Fruit fly (Drosophila melanogaster): ENCODE data around the gene CG14294.

Gene CG14294

dm6 chr3R:18895227-18895626 lies 6.8 kb downstream of the CG14294 start (continued):
- TF ChIP-seq emc (GFP tag; optimal IDR thresholded peaks at IDR 0.05) = no peak
- TF ChIP-seq Mad (GFP tag; optimal IDR thresholded peaks at IDR 0.05) = no peak
- TF ChIP-seq CG15514 (GFP tag; optimal IDR thresholded peaks at IDR 0.05) = peak; percentile 22
- no peak for TF ChIP-seq CG43689 (GFP tag; IDR thresholded peaks at IDR 0.05)
- no peak for TF ChIP-seq HmgZ (tag; optimal IDR thresholded peaks at IDR 0.05)
- TF ChIP-seq kni (GFP tag; optimal IDR thresholded peaks at IDR 0.05) = no peak
- TF ChIP-seq dmrt99B (tag; optimal IDR thresholded peaks at IDR 0.05) = no peak
- no peak for TF ChIP-seq Mes4 (GFP tag; optimal IDR thresholded peaks at IDR 0.05)
- TF ChIP-seq Nf-YC (tag; optimal IDR thresholded peaks at IDR 0.05) = no peak
- TF ChIP-seq CG6791 (GFP tag; IDR thresholded peaks at IDR 0.05; ENCODE audit: partially characterized antibody) = no peak
- TF ChIP-seq gem (tag; optimal IDR thresholded peaks at IDR 0.05) = peak; percentile 61
- no peak for TF ChIP-seq CG7786 (GFP tag; optimal IDR thresholded peaks at IDR 0.05)
- peak; percentile 79 for TF ChIP-seq lmd (GFP tag; IDR thresholded peaks at IDR 0.05)
- no peak for TF ChIP-seq CG3065 (GFP tag; optimal IDR thresholded peaks at IDR 0.05)
- TF ChIP-seq fu2 (GFP tag; optimal IDR thresholded peaks at IDR 0.05) = no peak
- TF ChIP-seq btn (GFP tag; optimal IDR thresholded peaks at IDR 0.05) = no peak
- TF ChIP-seq eyg (GFP tag; optimal IDR thresholded peaks at IDR 0.05) = no peak
- peak; percentile 64; the same call in 1 of the 2 replicates for TF ChIP-seq CG32772 (GFP tag; IDR thresholded peaks at IDR 0.05)
- TF ChIP-seq bowl (GFP tag; IDR thresholded peaks at IDR 0.05) = no peak
- TF ChIP-seq pita (GFP tag; optimal IDR thresholded peaks at IDR 0.05) = no peak
- no peak for TF ChIP-seq CG6254 (GFP tag; optimal IDR thresholded peaks at IDR 0.05)
- no peak for TF ChIP-seq unpg (GFP tag; optimal IDR thresholded peaks at IDR 0.05)
- TF ChIP-seq Opbp (GFP tag; IDR thresholded peaks at IDR 0.05; ENCODE audit: partially characterized antibody) = no peak
- TF ChIP-seq zfh1 (GFP tag; IDR thresholded peaks at IDR 0.05) = peak; percentile 53; the same call in 1 of the 3 replicates
- TF ChIP-seq CG8944 (GFP tag; optimal IDR thresholded peaks at IDR 0.05) = no peak
- no peak; the same call in 1 of the 2 replicates for TF ChIP-seq ham (GFP tag; IDR thresholded peaks at IDR 0.05)
- no peak for TF ChIP-seq Atf6 (GFP tag; IDR thresholded peaks at IDR 0.05)
- TF ChIP-seq Dref (GFP tag; IDR thresholded peaks at IDR 0.05) = peak; percentile 23; the same call in 1 of the 2 replicates
- TF ChIP-seq CG12236 (GFP tag; optimal IDR thresholded peaks at IDR 0.05) = no peak
- no peak for TF ChIP-seq Asciz (GFP tag; optimal IDR thresholded peaks at IDR 0.05)
- no peak for TF ChIP-seq CG13775 (GFP tag; optimal IDR thresholded peaks at IDR 0.05)
- TF ChIP-seq dan (GFP tag; IDR thresholded peaks at IDR 0.05) = no peak
- TF ChIP-seq CG1233 (GFP tag; optimal IDR thresholded peaks at IDR 0.05) = no peak
- TF ChIP-seq tio (GFP tag; optimal IDR thresholded peaks at IDR 0.05) = no peak
- TF ChIP-seq exex (tag; optimal IDR thresholded peaks at IDR 0.05) = peak; percentile 30
- TF ChIP-seq CrebB (tag; optimal IDR thresholded peaks at IDR 0.05) = no peak
- no peak for TF ChIP-seq Ets65A (GFP tag)
- TF ChIP-seq run (tag; optimal IDR thresholded peaks at IDR 0.05) = no peak
- no peak for TF ChIP-seq kay (GFP tag; optimal IDR thresholded peaks at IDR 0.05)
- no peak for TF ChIP-seq CG16779 (GFP tag; IDR thresholded peaks at IDR 0.05)
- TF ChIP-seq Neu2 (GFP tag; optimal IDR thresholded peaks at IDR 0.05; ENCODE audit: borderline replicate concordance) = no peak
- TF ChIP-seq CG14014 (GFP tag; IDR thresholded peaks at IDR 0.05) = peak; percentile 7; the same call in 1 of the 2 replicates
- TF ChIP-seq CG9215 (GFP tag; IDR thresholded peaks at IDR 0.05) = peak; percentile 74
- TF ChIP-seq CG4282 (GFP tag; optimal IDR thresholded peaks at IDR 0.05) = no peak
- TF ChIP-seq CG17186 (GFP tag; optimal IDR thresholded peaks at IDR 0.05) = no peak
- TF ChIP-seq BtbVII (GFP tag; optimal IDR thresholded peaks at IDR 0.05) = peak; percentile 11
- no peak for TF ChIP-seq CG7271 (tag; optimal IDR thresholded peaks at IDR 0.05)
- peak; percentile 69; the same call in 2 of the 3 replicates for TF ChIP-seq row (GFP tag; IDR thresholded peaks at IDR 0.05)
- TF ChIP-seq CG11696 (GFP tag; IDR thresholded peaks at IDR 0.05) = peak; percentile 52; the same call in 1 of the 2 replicates
- no peak for TF ChIP-seq slou (GFP tag; optimal IDR thresholded peaks at IDR 0.05)
- peak; percentile 59 for TF ChIP-seq CG11085 (GFP tag; IDR thresholded peaks at IDR 0.05)
- TF ChIP-seq CG7357 (GFP tag; IDR thresholded peaks at IDR 0.05) = peak; percentile 58; the same call in 1 of the 3 replicates

All from whole organism, embryonic.